Fruit fly (Drosophila melanogaster): ENCODE data around the gene RhoGEF3.

The RhoGEF3 gene

DNA sequence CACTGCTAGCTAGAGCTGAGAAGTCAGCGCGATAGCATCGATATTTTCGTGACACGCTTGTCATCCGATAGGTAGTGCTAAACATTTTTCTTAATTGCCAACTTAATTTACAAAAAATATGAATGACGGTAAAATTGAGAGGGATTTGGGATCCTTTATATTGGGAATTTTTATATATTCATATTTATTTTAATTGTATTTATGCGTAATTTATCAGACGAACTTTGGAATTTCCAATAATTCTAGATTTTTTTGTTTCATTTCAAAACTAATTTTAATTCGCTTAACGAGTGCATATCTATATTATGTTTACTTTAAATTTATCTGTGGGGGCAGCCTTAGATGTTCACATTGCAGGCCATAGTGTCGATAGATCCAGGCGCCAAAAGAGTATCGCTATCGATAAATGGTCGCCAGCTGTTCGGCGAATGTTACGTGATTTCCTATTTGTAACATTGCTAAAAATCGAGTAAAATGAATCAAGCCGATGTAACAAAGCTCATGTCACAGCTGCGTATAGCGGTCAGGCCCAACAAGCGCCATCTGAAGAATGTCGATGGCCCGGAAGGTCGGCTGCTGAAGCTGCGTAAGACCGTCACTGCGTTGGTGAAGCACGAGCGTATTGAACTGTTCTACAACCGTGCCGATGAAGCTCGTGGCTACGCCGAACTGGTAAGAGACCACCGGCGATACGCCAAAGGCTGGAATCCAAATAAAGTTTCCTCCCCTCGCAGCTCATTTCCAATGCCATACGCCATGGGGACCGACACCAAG is 12.7 kb upstream of the RhoGEF3 start, which contains the start of the genes Tudor-SN and mRpL17 (continued):
- TF ChIP-seq BEAF-32 (GFP tag; optimal IDR thresholded peaks at IDR 0.05) (peak; percentile 97), exex (tag; optimal IDR thresholded peaks at IDR 0.05) (peak; percentile 36), Lpt (GFP tag; optimal IDR thresholded peaks at IDR 0.05) (no peak), D19A (tag; optimal IDR thresholded peaks at IDR 0.05) (peak; percentile 38), CG31441 (GFP tag; IDR thresholded peaks at IDR 0.05) (peak; percentile 57; the same call in 1 of the 2 replicates), CG6689 (GFP tag; IDR thresholded peaks at IDR 0.05) (0 out of 2 replicates have a peak, but pooled peaks have one; percentile 7), lbe (GFP tag; optimal IDR thresholded peaks at IDR 0.05) (peak; percentile 66), Adf1 (GFP tag; IDR thresholded peaks at IDR 0.05) (peak; percentile 14; the same call in 1 of the 2 replicates), Atf6 (GFP tag; IDR thresholded peaks at IDR 0.05) (0 out of 2 replicates have a peak, but pooled peaks have one; percentile 42), Pdp1 (GFP tag; optimal IDR thresholded peaks at IDR 0.05) (peak in 1 of 2 experiments; percentile 98), Chrac-16 (GFP tag; optimal IDR thresholded peaks at IDR 0.05) (peak; percentile 40), psq (GFP tag; optimal IDR thresholded peaks at IDR 0.05) (peak; percentile 2), klu (GFP tag; IDR thresholded peaks at IDR 0.05) (peak; percentile 38; the same call in 1 of the 2 replicates), zen2 (GFP tag; IDR thresholded peaks at IDR 0.05; ENCODE audit: partially characterized antibody) (peak; percentile 96), pzg (GFP tag; optimal IDR thresholded peaks at IDR 0.05) (peak; percentile 49), Rfx (GFP tag; IDR thresholded peaks at IDR 0.05) (peak; percentile 66), CG17612 (GFP tag; IDR thresholded peaks at IDR 0.05) (no peak), ham (GFP tag; IDR thresholded peaks at IDR 0.05) (no peak), Scr (GFP tag; IDR thresholded peaks at IDR 0.05; ENCODE audit: partially characterized antibody) (peak; percentile 97), NfI (GFP tag; optimal IDR thresholded peaks at IDR 0.05) (peak; percentile 24), Med (GFP tag) (peak; percentile 62), CG13894 (tag; optimal IDR thresholded peaks at IDR 0.05) (no peak), Ptx1 (GFP tag; IDR thresholded peaks at IDR 0.05) (peak; percentile 29; the same call in 1 of the 2 replicates), amos (GFP tag; IDR thresholded peaks at IDR 0.05; ENCODE audit: partially characterized antibody) (peak; percentile 99), chn (GFP tag; optimal IDR thresholded peaks at IDR 0.05) (peak; percentile 4), sr (GFP tag; IDR thresholded peaks at IDR 0.05) (no peak), Dref (GFP tag; IDR thresholded peaks at IDR 0.05) (peak; percentile 72), CG9215 (GFP tag; IDR thresholded peaks at IDR 0.05) (peak; percentile 32; the same call in 1 of the 2 replicates), CoRest (tag; optimal IDR thresholded peaks at IDR 0.05) (peak; percentile 60), CHES-1-like (GFP tag; optimal IDR thresholded peaks at IDR 0.05) (no peak), lab (GFP tag; optimal IDR thresholded peaks at IDR 0.05) (peak; percentile 23), cwo (GFP tag; optimal IDR thresholded peaks at IDR 0.05) (no peak), bsh (GFP tag; optimal IDR thresholded peaks at IDR 0.05) (peak in 1 of 2 experiments; percentile 11), CTCF (GFP tag; optimal IDR thresholded peaks at IDR 0.05) (peak; percentile 6), luna (GFP tag; optimal IDR thresholded peaks at IDR 0.05) (no peak), CG6854 (GFP tag; optimal IDR thresholded peaks at IDR 0.05) (no peak), CG11085 (GFP tag; IDR thresholded peaks at IDR 0.05) (peak; percentile 52; the same call in 1 of the 2 replicates), CG3281 (GFP tag; optimal IDR thresholded peaks at IDR 0.05) (peak; percentile 31), scrt (GFP tag; optimal IDR thresholded peaks at IDR 0.05) (peak; percentile 11), E2f1 (GFP tag; IDR thresholded peaks at IDR 0.05) (no peak), CG9727 (GFP tag; optimal IDR thresholded peaks at IDR 0.05) (peak; percentile 63), CG17328 (GFP tag; IDR thresholded peaks at IDR 0.05) (0 out of 2 replicates have a peak, but pooled peaks have one; percentile 27), CG16815 (GFP tag; optimal IDR thresholded peaks at IDR 0.05) (peak; percentile 8), caup (GFP tag; optimal IDR thresholded peaks at IDR 0.05; ENCODE audit: severe bottlenecking) (peak; percentile 12), danr (GFP tag; IDR thresholded peaks at IDR 0.05) (no peak), CG10565 (GFP tag; optimal IDR thresholded peaks at IDR 0.05) (no peak), CG31365 (tag; optimal IDR thresholded peaks at IDR 0.05) (no peak), slbo (GFP tag; IDR thresholded peaks at IDR 0.05) (peak; percentile 69), Meics (GFP tag; optimal IDR thresholded peaks at IDR 0.05) (peak; percentile 39)

All from whole organism, embryonic.